Fruit fly (Drosophila melanogaster) whole organism, pupa: ENCODE results near the gene ase.

Experiments used
- CG4496 ChIP-seq: fragments of 200-800 bp; sonication (Bioruptor generic); IDR thresholded peaks from 3 replicates; pipeline ENCODE4 v1.3.6; 2022; ENCODE audit warnings: missing biosample characterization, missing genetic modification characterization
- rn ChIP-seq: fragments of 200-800 bp; sonication (Bioruptor generic); IDR thresholded peaks from 2 replicates; pipeline ENCODE4 v1.3.6; 2022; ENCODE audit warnings: missing biosample characterization, missing genetic modification characterization

DNA sequence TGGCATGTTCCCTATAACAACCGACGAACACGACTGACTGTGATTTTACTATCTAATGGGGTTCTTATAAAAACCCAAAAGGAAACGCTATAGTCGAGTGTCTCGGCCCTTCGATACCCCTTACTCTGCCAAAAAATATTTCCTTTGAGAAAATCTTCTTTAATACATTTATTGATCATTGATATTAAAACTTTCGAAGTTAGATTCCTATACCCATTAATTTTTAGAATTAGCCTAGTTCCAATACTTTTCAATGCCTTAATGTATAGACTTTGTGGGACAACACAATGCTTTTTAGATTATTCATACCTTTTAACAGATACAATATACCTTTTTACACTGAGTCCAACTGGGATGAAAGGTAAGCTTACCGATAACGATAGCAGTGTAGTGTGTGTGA is 23.1 kb upstream of the ase start, which contains the start of gene Pgcl:
- TF ChIP-seq CG4496 (GFP tag; lab: Robert Waterston, UW) = no peak
- no peak for TF ChIP-seq rn (GFP tag; lab: Robert Waterston, UW)
